Worm (Caenorhabditis elegans): Measurements from ENCODE around the gene F46F5.7.

The F46F5.7 gene

DNA sequence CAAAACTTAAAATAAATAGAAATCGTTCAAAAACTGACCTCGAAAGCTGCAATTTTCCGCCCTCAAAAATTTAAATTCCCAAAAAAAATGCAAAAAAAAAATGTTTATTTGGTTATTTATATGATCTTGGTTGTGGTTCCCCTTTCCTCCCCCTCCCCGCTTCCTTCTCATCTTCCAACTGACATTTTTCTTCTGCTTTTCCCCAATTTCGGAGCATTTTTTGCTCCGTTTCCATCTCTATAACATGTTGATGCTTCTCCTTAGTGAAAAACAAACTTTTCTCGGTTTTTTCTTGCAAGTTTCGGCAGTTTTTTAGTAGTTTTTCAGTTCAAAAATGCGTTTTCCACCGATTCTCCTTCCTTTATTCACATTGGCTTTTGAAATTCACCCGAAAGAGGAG, 45.4 kb downstream of the F46F5.7 start, which contains the start of gene Y39F10A.1:
Y39F10A.1 (plus strand) TSS at position 301 of the 400 bp plus-strand sequence.
- TF ChIP-seq ZK546.5 (tag; optimal IDR thresholded peaks at IDR 0.05), result no peak
- TF ChIP-seq nhr-237 (tag; optimal IDR thresholded peaks at IDR 0.05), result no peak
- TF ChIP-seq ceh-16 (tag; optimal IDR thresholded peaks at IDR 0.05), result no peak
- no peak for TF ChIP-seq lin-11 (tag; optimal IDR thresholded peaks at IDR 0.05)
- no peak for TF ChIP-seq snpc-4 (tag; optimal IDR thresholded peaks at IDR 0.05)
- no peak for TF ChIP-seq ztf-11 (tag; optimal IDR thresholded peaks at IDR 0.05)
- no peak for TF ChIP-seq elt-3 (tag; optimal IDR thresholded peaks at IDR 0.05)
- TF ChIP-seq elt-1 (tag; optimal IDR thresholded peaks at IDR 0.05), result no peak
- TF ChIP-seq sma-9 (GFP tag; optimal IDR thresholded peaks at IDR 0.05), result no peak
- no peak for TF ChIP-seq sma-9 (tag; optimal IDR thresholded peaks at IDR 0.05)
- TF ChIP-seq dmd-4 (tag; optimal IDR thresholded peaks at IDR 0.05), result no peak
- no peak for TF ChIP-seq nhr-77 (tag; optimal IDR thresholded peaks at IDR 0.05)
- TF ChIP-seq mbf-1 (tag; optimal IDR thresholded peaks at IDR 0.05), result no peak
- TF ChIP-seq lin-13 (GFP tag; optimal IDR thresholded peaks at IDR 0.05), result no peak
- no peak for TF ChIP-seq nhr-10 (tag; optimal IDR thresholded peaks at IDR 0.05)
- TF ChIP-seq F13H6.1 (tag; optimal IDR thresholded peaks at IDR 0.05), result no peak

DNA sequence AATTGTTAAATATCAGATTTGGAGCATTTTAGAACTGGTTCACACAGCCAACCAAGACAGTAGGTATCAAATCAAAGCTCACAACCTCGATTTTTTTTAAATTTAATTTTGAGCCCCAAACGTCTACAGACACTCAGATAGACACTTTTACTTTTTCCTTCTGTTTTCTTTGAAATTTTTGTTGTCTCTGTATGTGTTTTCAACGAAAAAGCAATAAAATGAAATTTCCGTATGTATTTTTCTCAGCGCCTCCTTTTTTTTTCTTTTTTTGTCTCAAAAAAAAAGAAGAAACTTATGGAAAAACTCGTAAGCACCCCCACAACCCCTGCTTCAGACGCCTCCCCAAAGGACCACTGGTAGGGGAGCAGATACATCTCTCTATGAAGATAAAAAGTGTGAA, 46.6 kb downstream of the F46F5.7 start:
- TF ChIP-seq elt-1 (tag; optimal IDR thresholded peaks at IDR 0.05) (no peak), snpc-4 (tag; optimal IDR thresholded peaks at IDR 0.05) (no peak), mbf-1 (tag; optimal IDR thresholded peaks at IDR 0.05) (no peak), fos-1 (tag; optimal IDR thresholded peaks at IDR 0.05) (no peak), mdl-1 (tag; optimal IDR thresholded peaks at IDR 0.05) (no peak)

DNA sequence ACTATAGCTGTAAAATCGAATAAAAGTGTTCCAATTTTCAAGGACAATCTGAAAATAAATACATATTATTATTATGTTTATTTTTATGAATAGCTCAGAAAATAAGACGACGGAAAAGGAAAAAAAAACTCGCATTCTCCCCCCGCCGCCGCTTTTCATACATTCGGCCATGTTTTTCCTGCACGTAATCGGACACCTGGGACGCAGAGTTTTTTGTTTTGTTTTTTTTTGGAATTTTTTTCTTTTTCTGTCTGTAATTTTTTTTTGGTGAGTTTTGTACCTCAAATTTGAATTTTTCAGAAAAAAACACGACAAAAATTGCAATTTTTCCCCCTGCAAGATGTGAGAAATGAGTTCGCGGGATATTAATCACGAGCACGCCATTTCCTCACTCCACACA, 50.2 kb downstream of the F46F5.7 start, which contains the start of gene C08G5.6:
C08G5.6 (plus strand) TSS at position 301 of the 400 bp plus-strand sequence.
- no peak for TF ChIP-seq mbf-1 (tag; optimal IDR thresholded peaks at IDR 0.05)
- TF ChIP-seq ama-1 (optimal IDR thresholded peaks at IDR 0.05), result no peak
- TF ChIP-seq nhr-10 (tag; optimal IDR thresholded peaks at IDR 0.05), result no peak
- no peak for TF ChIP-seq ceh-16 (tag; optimal IDR thresholded peaks at IDR 0.05)
- TF ChIP-seq nhr-237 (tag; optimal IDR thresholded peaks at IDR 0.05), result no peak
- TF ChIP-seq nhr-11 (tag; optimal IDR thresholded peaks at IDR 0.05), result no peak
- TF ChIP-seq ztf-1 (GFP tag; conservative IDR thresholded peaks at IDR 0.05), result no peak
- no peak for TF ChIP-seq sem-4 (tag; optimal IDR thresholded peaks at IDR 0.05)
- TF ChIP-seq mab-5 (tag; optimal IDR thresholded peaks at IDR 0.05), result no peak
- no peak for TF ChIP-seq lin-39 (tag; optimal IDR thresholded peaks at IDR 0.05)
- no peak for TF ChIP-seq ceh-82 (tag; optimal IDR thresholded peaks at IDR 0.05)
- TF ChIP-seq lsy-2 (tag; optimal IDR thresholded peaks at IDR 0.05), result no peak
- no peak for TF ChIP-seq unc-39 (tag; optimal IDR thresholded peaks at IDR 0.05)
- TF ChIP-seq unc-62 (GFP tag; optimal IDR thresholded peaks at IDR 0.05), result no peak
- TF ChIP-seq nhr-12 (tag; optimal IDR thresholded peaks at IDR 0.05), result no peak
- no peak for TF ChIP-seq sma-9 (GFP tag; optimal IDR thresholded peaks at IDR 0.05)
- no peak for TF ChIP-seq sma-9 (tag; optimal IDR thresholded peaks at IDR 0.05)
- no peak for TF ChIP-seq ztf-11 (tag; optimal IDR thresholded peaks at IDR 0.05)

DNA sequence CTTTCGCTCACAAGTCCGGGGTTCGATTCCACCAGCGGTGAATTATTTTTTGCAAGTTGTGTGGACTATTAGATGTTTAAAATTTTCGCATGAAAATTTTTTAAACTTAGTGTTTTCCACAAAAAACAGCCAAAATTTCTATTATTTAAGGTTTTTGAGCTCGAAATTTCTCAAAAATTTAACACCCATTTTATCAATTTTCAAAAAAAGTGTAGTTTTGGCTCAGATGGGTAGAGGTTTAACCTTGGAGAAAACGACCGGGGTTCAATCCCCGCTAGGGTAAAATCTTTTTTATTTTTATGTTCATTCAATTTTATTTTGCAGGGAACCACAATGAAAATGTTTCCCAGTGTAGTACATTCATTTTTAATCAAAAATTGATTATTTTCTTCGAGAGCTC, 51.2 kb downstream of the F46F5.7 start:
- no peak for TF ChIP-seq snpc-4 (tag; optimal IDR thresholded peaks at IDR 0.05)
- no peak for TF ChIP-seq sma-9 (GFP tag; optimal IDR thresholded peaks at IDR 0.05)
- TF ChIP-seq sma-9 (tag; optimal IDR thresholded peaks at IDR 0.05), result no peak
- TF ChIP-seq lin-11 (tag; optimal IDR thresholded peaks at IDR 0.05), result no peak
- no peak for TF ChIP-seq egl-27 (tag; optimal IDR thresholded peaks at IDR 0.05)
- TF ChIP-seq F13H6.1 (tag; optimal IDR thresholded peaks at IDR 0.05), result no peak
- no peak for TF ChIP-seq gmeb-1 (tag; optimal IDR thresholded peaks at IDR 0.05)
- TF ChIP-seq ztf-4 (tag; optimal IDR thresholded peaks at IDR 0.05), result no peak
- no peak for TF ChIP-seq skn-1 (tag; optimal IDR thresholded peaks at IDR 0.05)
